Worm (Caenorhabditis elegans): Measurements from ENCODE around the gene Y56A3A.31.
A peak's percentile ranks its signal among the peaks of the same experiment; 100 is the strongest.

Gene Y56A3A.31

DNA sequence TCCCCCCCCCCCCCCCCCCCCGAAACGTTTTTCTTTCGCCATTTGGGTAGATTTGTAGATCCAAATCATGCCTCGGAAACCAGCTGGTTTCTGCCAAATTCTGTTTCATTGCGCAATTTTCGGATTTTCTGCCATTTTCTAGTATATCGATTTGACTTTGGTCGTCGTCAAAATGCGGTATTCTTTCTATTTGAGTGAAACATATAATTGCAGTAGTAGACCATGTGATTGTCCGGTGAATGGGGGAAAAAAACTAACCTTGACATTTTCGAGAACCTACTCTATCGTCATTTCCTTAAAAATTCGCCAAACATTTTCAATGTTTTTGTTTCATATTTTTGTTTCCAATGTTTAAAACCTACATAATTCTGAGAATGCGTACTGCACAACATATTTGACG, 41.3 kb downstream of the Y56A3A.31 start (continued):
- TF ChIP-seq mep-1 (tag; optimal IDR thresholded peaks at IDR 0.05) = peak; percentile 35
- peak; percentile 51 for TF ChIP-seq lin-14 (GFP tag; optimal IDR thresholded peaks at IDR 0.05)
- TF ChIP-seq lsy-2 (tag; optimal IDR thresholded peaks at IDR 0.05) = peak; percentile 8 to 24
- TF ChIP-seq hpl-2 (GFP tag; optimal IDR thresholded peaks at IDR 0.05) = no peak
- TF ChIP-seq sup-37 (GFP tag; optimal IDR thresholded peaks at IDR 0.05) = no peak
- no peak for TF ChIP-seq unc-30 (tag; optimal IDR thresholded peaks at IDR 0.05)
- no peak for TF ChIP-seq ama-1 (optimal IDR thresholded peaks at IDR 0.05)
- TF ChIP-seq nhr-84 (tag; optimal IDR thresholded peaks at IDR 0.05) = no peak
- no peak for TF ChIP-seq aha-1 (tag; optimal IDR thresholded peaks at IDR 0.05)
- TF ChIP-seq pag-3 (tag; optimal IDR thresholded peaks at IDR 0.05; ENCODE audit: borderline replicate concordance, insufficient read depth) = peak; percentile 62
- TF ChIP-seq nhr-11 (tag; optimal IDR thresholded peaks at IDR 0.05) = no peak
- no peak for TF ChIP-seq nhr-77 (tag; optimal IDR thresholded peaks at IDR 0.05)
- no peak for TF ChIP-seq vab-15 (tag; optimal IDR thresholded peaks at IDR 0.05)
- no peak for TF ChIP-seq ceh-82 (tag; optimal IDR thresholded peaks at IDR 0.05)
- no peak for TF ChIP-seq lin-15B (tag; optimal IDR thresholded peaks at IDR 0.05)
- no peak for TF ChIP-seq swsn-7 (tag; optimal IDR thresholded peaks at IDR 0.05)
- no peak for TF ChIP-seq ceh-88 (GFP tag; IDR thresholded peaks at IDR 0.05)
- TF ChIP-seq ztf-11 (tag; optimal IDR thresholded peaks at IDR 0.05) = no peak
- no peak for TF ChIP-seq ces-1 (GFP tag; optimal IDR thresholded peaks at IDR 0.05)
- peak; percentile 31 for TF ChIP-seq skn-1 (tag; optimal IDR thresholded peaks at IDR 0.05)
- no peak for TF ChIP-seq hlh-4 (tag; optimal IDR thresholded peaks at IDR 0.05)
- TF ChIP-seq blmp-1 (tag; optimal IDR thresholded peaks at IDR 0.05) = peak; percentile 70
- no peak for TF ChIP-seq nhr-12 (tag; optimal IDR thresholded peaks at IDR 0.05)
- peak in 2 of 6 experiments; percentile 12 to 38 for TF ChIP-seq elt-3 (tag; optimal IDR thresholded peaks at IDR 0.05)
- peak in 1 of 2 experiments; percentile 5 for TF ChIP-seq efl-1 (optimal IDR thresholded peaks at IDR 0.05)
- no peak for TF ChIP-seq efl-1 (GFP tag; optimal IDR thresholded peaks at IDR 0.05 in 1 of 2)
- no peak for TF ChIP-seq jun-1 (tag; optimal IDR thresholded peaks at IDR 0.05)
- no peak for TF ChIP-seq ceh-63 (GFP tag; optimal IDR thresholded peaks at IDR 0.05)
- no peak for TF ChIP-seq zip-4 (GFP tag; optimal IDR thresholded peaks at IDR 0.05)
- TF ChIP-seq egl-27 (tag; optimal IDR thresholded peaks at IDR 0.05) = no peak
- no peak for TF ChIP-seq Y116A8C.19 (tag; optimal IDR thresholded peaks at IDR 0.05; ENCODE audit: borderline replicate concordance)

DNA sequence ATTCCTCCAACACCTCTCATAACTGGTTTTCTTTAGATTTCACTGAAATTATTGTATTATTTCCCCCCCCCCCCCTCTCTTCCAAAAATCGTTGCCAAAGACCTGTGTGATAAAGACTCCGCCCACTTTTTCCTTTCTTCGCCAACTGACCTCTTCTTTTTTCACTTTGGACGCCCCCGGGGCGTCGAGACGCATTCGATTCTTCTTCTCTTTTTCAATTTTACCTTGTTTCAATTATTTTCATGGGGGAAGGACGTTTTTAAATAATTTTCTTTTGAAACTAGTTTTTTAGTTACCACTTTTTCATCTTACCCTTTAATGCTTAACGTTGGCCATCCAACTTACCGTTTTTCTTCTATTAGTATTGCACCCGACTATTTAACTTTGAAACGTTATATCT, 43.7 kb downstream of the Y56A3A.31 start:
- TF ChIP-seq nhr-85 (tag) (peak; percentile 83), elt-3 (tag; optimal IDR thresholded peaks at IDR 0.05) (peak in 1 of 6 experiments; percentile 15), blmp-1 (tag; optimal IDR thresholded peaks at IDR 0.05) (peak; percentile 91), sup-37 (GFP tag; optimal IDR thresholded peaks at IDR 0.05) (no peak)

DNA sequence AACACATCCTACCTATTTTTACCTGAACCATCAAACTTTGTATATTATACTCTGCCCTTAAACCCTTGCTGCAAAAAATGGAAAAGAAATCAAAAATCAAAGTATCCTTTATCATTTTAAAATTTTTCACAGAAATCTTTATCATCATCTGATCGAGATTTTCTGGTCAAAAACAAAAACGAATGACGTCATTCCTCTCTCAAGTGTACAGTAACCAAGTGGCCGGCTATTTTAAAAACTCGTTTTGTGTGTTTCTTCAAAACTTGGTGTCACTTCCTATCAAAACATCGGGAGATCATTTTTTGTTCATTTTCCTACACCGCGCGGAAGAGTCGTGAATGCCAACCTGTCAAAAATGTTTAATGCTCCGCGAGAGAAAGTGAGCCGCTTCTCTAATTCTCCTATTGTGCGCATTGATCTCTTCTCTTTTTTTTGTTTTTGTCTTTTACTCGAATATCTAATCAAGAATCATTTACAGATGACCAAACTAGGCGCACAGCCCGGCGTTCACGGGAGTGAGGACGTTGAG, 45.9 kb downstream of the Y56A3A.31 start, which contains the start of gene brp-1:
Gene brp-1, plus strand, starts transcription at position 479 of the 529 bp plus-strand sequence.
- TF ChIP-seq alr-1 (tag; optimal IDR thresholded peaks at IDR 0.05; ENCODE audit: borderline replicate concordance) (no peak), nhr-11 (tag; optimal IDR thresholded peaks at IDR 0.05) (no peak), tbx-2 (tag; optimal IDR thresholded peaks at IDR 0.05) (no peak), aha-1 (tag; optimal IDR thresholded peaks at IDR 0.05) (no peak), dsc-1 (tag; optimal IDR thresholded peaks at IDR 0.05) (no peak), sox-4 (tag; optimal IDR thresholded peaks at IDR 0.05) (no peak), ceh-88 (GFP tag; IDR thresholded peaks at IDR 0.05) (no peak), lin-15B (tag; optimal IDR thresholded peaks at IDR 0.05) (no peak), ceh-90 (tag; optimal IDR thresholded peaks at IDR 0.05) (no peak), nhr-47 (tag; optimal IDR thresholded peaks at IDR 0.05) (no peak), grh-1 (GFP tag; IDR thresholded peaks at IDR 0.05) (peak; percentile 58), unc-30 (tag; optimal IDR thresholded peaks at IDR 0.05) (no peak), sup-37 (GFP tag; optimal IDR thresholded peaks at IDR 0.05) (no peak), egl-13 (tag; optimal IDR thresholded peaks at IDR 0.05) (no peak), xbp-1 (tag; optimal IDR thresholded peaks at IDR 0.05) (peak; percentile 9), lin-14 (GFP tag; optimal IDR thresholded peaks at IDR 0.05) (peak; percentile 2), mef-2 (tag; optimal IDR thresholded peaks at IDR 0.05) (no peak), nhr-12 (tag; optimal IDR thresholded peaks at IDR 0.05) (no peak), ceh-8 (GFP tag; optimal IDR thresholded peaks at IDR 0.05) (no peak), pag-3 (tag; optimal IDR thresholded peaks at IDR 0.05; ENCODE audit: borderline replicate concordance, insufficient read depth) (no peak), lin-35 (GFP tag; optimal IDR thresholded peaks at IDR 0.05) (peak in 1 of 2 experiments; percentile 58), elt-3 (tag; optimal IDR thresholded peaks at IDR 0.05) (peak in 2 of 6 experiments; percentile 57 to 89), nhr-20 (tag; optimal IDR thresholded peaks at IDR 0.05) (peak; percentile 57), elt-2 (tag; optimal IDR thresholded peaks at IDR 0.05) (no peak), Y116A8C.19 (tag; optimal IDR thresholded peaks at IDR 0.05; ENCODE audit: borderline replicate concordance) (no peak), lsy-2 (tag; optimal IDR thresholded peaks at IDR 0.05) (peak in 1 of 2 experiments; percentile 80), jun-1 (tag; optimal IDR thresholded peaks at IDR 0.05) (no peak), skn-1 (tag; optimal IDR thresholded peaks at IDR 0.05) (peak; percentile 28), nhr-90 (tag; optimal IDR thresholded peaks at IDR 0.05; ENCODE audit: poor library complexity) (peak; percentile 20)
